Worm (Caenorhabditis elegans) whole organism, early embryonic: ENCODE data around the gene clec-166.

Experiments used
- B0310.2 ChIP-seq: sonication (generic microtip); optimal IDR thresholded peaks from 2 replicates; lab custom pipeline; 2016; ENCODE audit warnings: mild to moderate bottlenecking, missing genetic modification characterization, missing compliant biosample characterization
- F13C5.2 ChIP-seq: sonication (generic microtip); optimal IDR thresholded peaks from 2 replicates; lab custom pipeline; 2017; ENCODE audit warnings: mild to moderate bottlenecking, missing genetic modification characterization, inconsistent platforms, missing compliant biosample characterization
- pes-1 ChIP-seq: fragments of 200-800 bp; sonication (Bioruptor generic); IDR thresholded peaks from 2 replicates; pipeline ENCODE4 v1.3.6; 2022; ENCODE audit warnings: missing genetic modification reagents, missing genetic modification characterization, missing compliant biosample characterization
- sea-1 ChIP-seq: fragments of 200-800 bp; sonication (Bioruptor generic); conservative IDR thresholded peaks from 2 replicates; pipeline ENCODE4 v1.3.6; 2022; ENCODE audit warnings: missing genetic modification characterization, missing compliant biosample characterization

- no peak for TF ChIP-seq pes-1
- TF ChIP-seq B0310.2 (tag; lab: Kevin White, UChicago), result no peak
- no peak for TF ChIP-seq F13C5.2 (tag; lab: Kevin White, UChicago)
- no peak for TF ChIP-seq sea-1 (GFP tag; lab: Robert Waterston, UW)
These were observed 41.8 kb downstream of the clec-166 start for ce11 chrIV:1209320-1209719.
